Worm (Caenorhabditis elegans): Measurements from ENCODE around the gene F09B12.3.

Gene F09B12.3

DNA sequence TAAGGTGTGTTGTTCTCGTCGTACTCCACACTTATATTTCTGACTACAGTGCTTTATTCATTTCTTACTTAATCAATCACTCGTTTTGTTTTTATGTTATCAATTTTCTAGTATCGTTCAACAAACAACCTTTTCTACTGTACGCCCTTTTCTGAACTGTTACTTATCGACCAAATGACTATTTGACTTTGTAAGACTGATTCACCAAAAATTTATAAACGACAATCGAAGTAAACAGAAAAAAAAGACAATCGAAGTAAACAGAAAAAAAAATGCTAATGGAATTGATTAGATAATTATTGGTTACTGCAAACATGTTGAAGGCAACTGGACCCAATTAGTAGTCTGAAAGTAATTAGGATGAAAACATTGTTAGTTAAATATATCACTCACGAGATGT, 47.7 kb downstream of the F09B12.3 start:
- no peak for TF ChIP-seq F13C5.2 (tag; optimal IDR thresholded peaks at IDR 0.05)
- no peak for TF ChIP-seq pes-1 (GFP tag; IDR thresholded peaks at IDR 0.05)
- TF ChIP-seq B0310.2 (tag; optimal IDR thresholded peaks at IDR 0.05) = no peak
- no peak for TF ChIP-seq hmbx-1 (tag; optimal IDR thresholded peaks at IDR 0.05)
- no peak for TF ChIP-seq aly-1 (tag; optimal IDR thresholded peaks at IDR 0.05)
- TF ChIP-seq hmg-4 (GFP tag; optimal IDR thresholded peaks at IDR 0.05) = no peak
- no peak for TF ChIP-seq scrt-1 (GFP tag; IDR thresholded peaks at IDR 0.05)
- TF ChIP-seq tbx-11 (GFP tag; IDR thresholded peaks at IDR 0.05) = no peak
- TF ChIP-seq flt-1 (GFP tag; IDR thresholded peaks at IDR 0.05) = no peak
- TF ChIP-seq ets-7 (tag; optimal IDR thresholded peaks at IDR 0.05) = no peak

DNA sequence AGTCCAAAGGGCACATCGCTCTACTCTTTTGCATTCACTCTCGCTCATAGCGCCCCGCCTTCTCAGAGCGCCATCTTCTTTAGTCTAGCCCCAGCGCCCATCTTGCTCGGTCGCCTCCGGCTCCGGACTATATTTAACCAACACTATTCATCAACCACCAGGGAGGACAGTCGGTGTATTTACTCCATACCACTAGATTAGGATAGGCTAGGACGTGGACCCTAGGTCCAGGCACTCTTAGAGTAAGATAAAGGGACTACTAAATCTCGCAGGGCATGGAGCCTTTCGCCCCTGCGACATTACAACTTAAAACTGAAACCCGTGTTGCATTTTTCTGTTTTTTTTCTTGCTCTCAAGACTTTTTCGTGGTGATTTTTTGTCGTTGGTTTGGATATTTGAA, 50.2 kb downstream of the F09B12.3 start:
- no peak for TF ChIP-seq ceh-13 (GFP tag; optimal IDR thresholded peaks at IDR 0.05)

DNA sequence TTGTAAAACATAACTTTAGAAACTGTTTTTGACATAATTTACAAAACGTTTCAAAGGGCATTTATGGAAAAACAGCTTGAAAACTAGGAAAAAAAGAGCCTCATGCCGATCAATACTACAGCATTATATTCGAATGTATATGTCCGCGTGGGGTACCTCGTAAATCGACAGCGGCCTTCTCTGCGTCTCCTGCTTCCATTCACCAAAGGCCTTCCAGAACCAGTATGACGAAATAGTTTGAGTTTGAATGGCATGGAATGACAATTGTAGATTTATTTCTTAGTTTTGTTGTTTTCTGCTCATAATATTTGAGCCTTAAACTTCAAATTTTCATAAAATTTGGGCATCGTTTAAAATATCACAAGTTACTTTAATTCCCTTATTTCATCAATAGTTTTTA, 52.4 kb downstream of the F09B12.3 start:
- TF ChIP-seq tbx-37 (GFP tag; conservative IDR thresholded peaks at IDR 0.05) = no peak
- no peak for TF ChIP-seq B0310.2 (tag; optimal IDR thresholded peaks at IDR 0.05)
